Fruit fly (Drosophila melanogaster) whole organism, embryonic: ENCODE measurements around the gene Cpsf100.

ENCODE experiments used
- Antp ChIP-seq: fragments of 200-800 bp; sonication (Bioruptor generic); optimal IDR thresholded peaks from 3 replicates; lab custom pipeline; 2016; ENCODE audit warnings: missing biosample characterization, missing genetic modification characterization
- Atf-2 ChIP-seq: fragments of 200-800 bp; sonication (Bioruptor generic); optimal IDR thresholded peaks from 2 replicates; lab custom pipeline; 2016; ENCODE audit warnings: missing biosample characterization, missing genetic modification characterization
- Awh ChIP-seq: fragments of 200-800 bp; sonication (Bioruptor generic); IDR thresholded peaks from 2 replicates; pipeline ENCODE4, ENCODE4 v1.3.6; 2022; ENCODE audit warnings: missing biosample characterization, missing genetic modification characterization
- CG10959 ChIP-seq: fragments of 200-800 bp; sonication (Bioruptor generic); IDR thresholded peaks from 2 replicates; pipeline ENCODE4 v1.3.6; 2022; ENCODE audit warnings: missing biosample characterization, missing genetic modification characterization
- CG11696 ChIP-seq: fragments of 200-800 bp; sonication (Bioruptor generic); IDR thresholded peaks from 2 replicates; pipeline ENCODE4 v1.3.6; 2022; ENCODE audit warnings: missing biosample characterization, missing genetic modification characterization
- CG13775 ChIP-seq: fragments of 200-800 bp; sonication (Bioruptor generic); optimal IDR thresholded peaks from 3 replicates; lab custom pipeline; 2017; ENCODE audit warnings: missing biosample characterization, mild to moderate bottlenecking, missing genetic modification characterization
- CG14965 ChIP-seq: fragments of 200-800 bp; sonication (Bioruptor generic); optimal IDR thresholded peaks from 2 replicates; lab custom pipeline; 2016; ENCODE audit warnings: missing biosample characterization, missing genetic modification characterization, borderline replicate concordance
- CG17568 ChIP-seq: fragments of 200-800 bp; sonication (Bioruptor generic); optimal IDR thresholded peaks from 2 replicates; lab custom pipeline; 2018; ENCODE audit warnings: missing biosample characterization, mild to moderate bottlenecking, missing genetic modification characterization, moderate library complexity
- CG1792 ChIP-seq: fragments of 200-800 bp; sonication (Bioruptor generic); optimal IDR thresholded peaks from 2 replicates; lab custom pipeline; 2016; ENCODE audit warnings: missing biosample characterization, missing genetic modification characterization
- CG18011 ChIP-seq: fragments of 200-800 bp; sonication (Bioruptor generic); optimal IDR thresholded peaks from 2 replicates; lab custom pipeline; 2017; ENCODE audit warnings: missing biosample characterization, missing genetic modification characterization, mild to moderate bottlenecking, moderate library complexity, missing genotype
- CG2116 ChIP-seq: fragments of 200-800 bp; sonication (Bioruptor generic); optimal IDR thresholded peaks from 3 replicates; lab custom pipeline; 2018; ENCODE audit warnings: missing biosample characterization, mild to moderate bottlenecking, missing genetic modification characterization
- CG2120 ChIP-seq: fragments of 200-800 bp; sonication (Bioruptor generic); optimal IDR thresholded peaks from 3 replicates; lab custom pipeline; 2016; ENCODE audit warnings: missing biosample characterization, missing genetic modification characterization
- CG2678 ChIP-seq: fragments of 200-800 bp; sonication (Bioruptor generic); optimal IDR thresholded peaks from 3 replicates; lab custom pipeline; 2019; ENCODE audit warnings: missing biosample characterization, mild to moderate bottlenecking, missing genetic modification characterization, moderate library complexity
- CG32767 ChIP-seq: fragments of 200-800 bp; sonication (Bioruptor generic); IDR thresholded peaks from 2 replicates; pipeline ENCODE4 v1.3.6; 2022; ENCODE audit warnings: missing biosample characterization, missing genetic modification characterization
- CG5245 ChIP-seq: fragments of 200-800 bp; sonication (Bioruptor generic); optimal IDR thresholded peaks from 3 replicates; lab custom pipeline; 2016; ENCODE audit warnings: missing biosample characterization, missing genetic modification characterization
- CG7556 ChIP-seq: fragments of 200-800 bp; sonication (Bioruptor generic); optimal IDR thresholded peaks from 2 replicates; lab custom pipeline; 2017; ENCODE audit warnings: missing biosample characterization, mild to moderate bottlenecking, missing genetic modification characterization
- CG7786 ChIP-seq: fragments of 200-800 bp; sonication (Bioruptor generic); optimal IDR thresholded peaks from 2 replicates; lab custom pipeline; 2016; ENCODE audit warnings: missing biosample characterization, missing genetic modification characterization
- CG7839 ChIP-seq: fragments of 200-800 bp; sonication (Bioruptor generic); optimal IDR thresholded peaks from 3 replicates; lab custom pipeline; 2018; ENCODE audit warnings: missing biosample characterization, mild to moderate bottlenecking, missing genetic modification characterization, moderate library complexity
- CG8089 ChIP-seq: fragments of 200-800 bp; sonication (Bioruptor generic); optimal IDR thresholded peaks from 3 replicates; lab custom pipeline; 2016; ENCODE audit warnings: missing biosample characterization, missing genetic modification characterization
- CG8290 ChIP-seq, 3 experiments: fragments of 200-800 bp; sonication (Bioruptor generic); optimal IDR thresholded peaks; 2 replicates each; lab custom pipeline; 2016 to 2019; ENCODE audit warnings: missing biosample characterization in 3 of 3, missing genetic modification characterization in 3 of 3, mild to moderate bottlenecking in 2 of 3, moderate library complexity in 1 of 3
- Drgx ChIP-seq: fragments of 200-800 bp; sonication (Bioruptor generic); IDR thresholded peaks from 2 replicates; pipeline ENCODE4 v1.3.6; 2022; ENCODE audit warnings: missing biosample characterization, missing genetic modification characterization
- Ets65A ChIP-seq: fragments of 200-800 bp; sonication (Bioruptor generic); peaks from one replicate; lab custom pipeline; 2016; ENCODE audit warnings: missing biosample characterization, missing genetic modification characterization
- Gug ChIP-seq: fragments of 200-800 bp; sonication (Bioruptor generic); IDR thresholded peaks from 4 replicates; pipeline ENCODE4 v1.3.6; 2022; ENCODE audit warnings: missing biosample characterization, missing genetic modification characterization
- HLHmδ ChIP-seq: fragments of 200-800 bp; sonication (Bioruptor generic); optimal IDR thresholded peaks from 2 replicates; lab custom pipeline; 2018; ENCODE audit warnings: missing biosample characterization, mild to moderate bottlenecking, missing genetic modification characterization, moderate library complexity
- Hsf ChIP-seq: fragments of 200-800 bp; sonication (Bioruptor generic); optimal IDR thresholded peaks from 3 replicates; lab custom pipeline; 2016; ENCODE audit warnings: missing biosample characterization, missing genetic modification characterization
- Lpt ChIP-seq: fragments of >200 bp; optimal IDR thresholded peaks from 2 replicates; lab custom pipeline; 2018; ENCODE audit warnings: missing biosample characterization, missing genetic modification characterization
- NC2α ChIP-seq: fragments of 200-800 bp; sonication (Bioruptor generic); optimal IDR thresholded peaks from 2 replicates; lab custom pipeline; 2016; ENCODE audit warnings: missing biosample characterization, missing genetic modification characterization
- PHDP ChIP-seq: fragments of 200-800 bp; sonication (Bioruptor generic); optimal IDR thresholded peaks from 3 replicates; lab custom pipeline; 2018; ENCODE audit warnings: missing biosample characterization, mild to moderate bottlenecking, missing genetic modification characterization, moderate library complexity
- Sox100B ChIP-seq: fragments of 200-800 bp; sonication (Bioruptor generic); optimal IDR thresholded peaks from 3 replicates; lab custom pipeline; 2018; ENCODE audit warnings: missing biosample characterization, mild to moderate bottlenecking, missing genetic modification characterization
- Sry-β ChIP-seq: fragments of 200-800 bp; sonication (Bioruptor generic); optimal IDR thresholded peaks from 2 replicates; lab custom pipeline; 2018; ENCODE audit warnings: missing biosample characterization, mild to moderate bottlenecking, missing genetic modification characterization, moderate library complexity
- Sry-δ ChIP-seq: fragments of 200-800 bp; sonication (Bioruptor generic); optimal IDR thresholded peaks from 2 replicates; lab custom pipeline; 2016; ENCODE audit warnings: missing biosample characterization, missing genetic modification characterization
- Ssrp ChIP-seq: fragments of 200-800 bp; sonication (Bioruptor generic); optimal IDR thresholded peaks from 2 replicates; lab custom pipeline; 2018; ENCODE audit warnings: missing biosample characterization, mild to moderate bottlenecking, missing genetic modification characterization, moderate library complexity
- Taf1 ChIP-seq: fragments of 200-800 bp; sonication (Bioruptor generic); IDR thresholded peaks from 2 replicates; pipeline ENCODE4 v1.3.6; 2022; ENCODE audit warnings: missing biosample characterization, missing genetic modification characterization
- Xrp1 ChIP-seq: fragments of 200-800 bp; sonication (Bioruptor generic); IDR thresholded peaks from 2 replicates; pipeline ENCODE4 v1.3.6; 2022; ENCODE audit warnings: missing biosample characterization, missing genetic modification characterization
- cad ChIP-seq: fragments of >200 bp; optimal IDR thresholded peaks from 2 replicates; lab custom pipeline; 2017; ENCODE audit warnings: missing biosample characterization, missing genetic modification characterization
- cg ChIP-seq: fragments of 200-800 bp; sonication (Bioruptor generic); optimal IDR thresholded peaks from 3 replicates; lab custom pipeline; 2019; ENCODE audit warnings: missing biosample characterization, mild to moderate bottlenecking, missing genetic modification characterization, moderate library complexity
- chm ChIP-seq: fragments of 200-800 bp; sonication (Bioruptor generic); IDR thresholded peaks from 2 replicates; pipeline ENCODE4 v1.3.6; 2022; ENCODE audit warnings: missing biosample characterization, missing genetic modification characterization
- crol ChIP-seq: fragments of 200-800 bp; sonication (Bioruptor generic); IDR thresholded peaks from 2 replicates; pipeline ENCODE4 v1.3.6; 2022; ENCODE audit warnings: missing biosample characterization, missing genetic modification characterization
- gem ChIP-seq: fragments of 200-800 bp; sonication (Bioruptor generic); optimal IDR thresholded peaks from 2 replicates; lab custom pipeline; 2019; ENCODE audit warnings: missing biosample characterization, mild to moderate bottlenecking, missing genetic modification characterization, moderate library complexity
- klu ChIP-seq: fragments of 200-800 bp; sonication (Bioruptor generic); IDR thresholded peaks from 2 replicates; pipeline ENCODE4 v1.3.6; 2022; ENCODE audit warnings: missing biosample characterization, missing genetic modification characterization
- lmd ChIP-seq: fragments of 200-800 bp; sonication (Bioruptor generic); IDR thresholded peaks from 2 replicates; pipeline ENCODE4 v1.3.6; 2022; ENCODE audit warnings: missing biosample characterization, missing genetic modification characterization
- maf-S ChIP-seq: fragments of 200-800 bp; sonication (Bioruptor generic); optimal IDR thresholded peaks from 2 replicates; lab custom pipeline; 2016; ENCODE audit warnings: missing biosample characterization, missing genetic modification characterization
- mld ChIP-seq: fragments of 200-800 bp; sonication (Bioruptor generic); IDR thresholded peaks from 3 replicates; pipeline ENCODE4 v1.3.6; 2022; ENCODE audit warnings: missing biosample characterization, missing genetic modification characterization; ENCODE audit not compliant: partially characterized antibody
- oc ChIP-seq: fragments of 200-800 bp; sonication (Bioruptor generic); optimal IDR thresholded peaks from 2 replicates; lab custom pipeline; 2018; ENCODE audit warnings: missing biosample characterization, mild to moderate bottlenecking, missing genetic modification characterization, moderate library complexity
- org-1 ChIP-seq: fragments of 200-800 bp; sonication (Bioruptor generic); optimal IDR thresholded peaks from 2 replicates; lab custom pipeline; 2017; ENCODE audit warnings: missing biosample characterization, missing genetic modification characterization
- pros ChIP-seq: fragments of 200-800 bp; sonication (Bioruptor generic); optimal IDR thresholded peaks from 3 replicates; lab custom pipeline; 2019; ENCODE audit warnings: missing biosample characterization, mild to moderate bottlenecking, missing genetic modification characterization, moderate library complexity
- pzg ChIP-seq: fragments of 200-800 bp; sonication (Bioruptor generic); optimal IDR thresholded peaks from 3 replicates; lab custom pipeline; 2018; ENCODE audit warnings: missing biosample characterization, mild to moderate bottlenecking, missing genetic modification characterization, moderate library complexity
- rib ChIP-seq: fragments of 200-800 bp; sonication (Bioruptor generic); IDR thresholded peaks from 2 replicates; pipeline ENCODE4 v1.3.6; 2022; ENCODE audit warnings: missing biosample characterization, missing genetic modification characterization
- sna ChIP-seq: fragments of 200-800 bp; sonication (Bioruptor generic); IDR thresholded peaks from 2 replicates; pipeline ENCODE4 v1.3.6; 2022; ENCODE audit warnings: missing biosample characterization, missing genetic modification characterization; ENCODE audit not compliant: partially characterized antibody

Gene Cpsf100

DNA sequence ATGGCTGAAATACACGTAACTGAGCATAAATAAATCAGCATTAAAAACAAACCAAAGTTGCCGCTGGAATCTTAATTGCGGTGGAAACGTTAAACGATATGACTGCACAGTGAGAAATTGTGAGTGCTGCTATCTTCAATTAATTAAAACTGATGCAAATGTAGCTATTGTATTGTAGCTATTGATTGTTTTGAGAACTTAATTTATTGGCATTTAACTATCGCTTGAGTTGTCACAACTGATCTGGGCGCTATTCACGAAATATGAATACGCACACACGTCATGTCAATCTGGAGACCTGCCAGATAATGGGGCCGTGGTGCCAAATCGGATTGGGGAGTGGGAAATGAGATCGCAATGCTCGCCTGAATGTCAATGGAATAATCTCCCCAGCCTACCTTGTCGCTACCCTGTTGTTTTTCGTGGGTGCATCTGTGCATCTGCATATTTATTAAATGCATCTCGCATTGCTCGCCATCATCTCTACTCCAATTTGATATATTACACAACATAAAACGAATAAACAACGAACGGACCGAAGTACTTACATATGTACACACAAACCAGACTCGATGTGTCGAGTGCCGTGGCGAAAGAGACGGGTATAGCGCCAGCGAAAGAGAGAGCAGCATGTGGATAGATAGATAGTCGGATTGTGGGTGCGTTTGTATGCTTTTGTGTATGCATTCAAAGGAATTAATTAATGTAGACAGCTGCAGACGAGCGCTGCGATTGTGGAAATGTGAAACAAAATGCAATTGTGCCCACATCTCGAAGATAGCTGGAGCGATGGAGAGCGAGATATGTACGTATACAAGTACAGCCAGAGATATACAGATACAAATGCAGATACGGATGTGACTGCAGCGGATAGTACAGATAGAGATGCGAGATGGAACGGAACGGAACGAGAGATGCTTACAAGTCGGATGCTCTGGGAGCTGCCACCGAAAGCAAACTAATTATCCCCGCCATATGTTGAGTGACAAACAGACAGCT lies 49.4 kb downstream of the Cpsf100 start:
- TF ChIP-seq Sry-δ: no peak
- no peak for TF ChIP-seq CG18011 (GFP tag; lab: Kevin White, UChicago)
- TF ChIP-seq cg (GFP tag; lab: Kevin White, UChicago): peak; percentile 81
- TF ChIP-seq CG2678 (tag; lab: Kevin White, UChicago): peak; percentile 34
- no peak for TF ChIP-seq Lpt
- no peak for TF ChIP-seq maf-S (GFP tag; lab: Kevin White, UChicago)
- TF ChIP-seq Ets65A (GFP tag; lab: Kevin White, UChicago): no peak
- TF ChIP-seq CG2116 (GFP tag; lab: Kevin White, UChicago): no peak
- no peak for TF ChIP-seq CG8290 (GFP tag; optimal IDR thresholded peaks at IDR 0.05; lab: Kevin White, UChicago)
- peak; percentile 9 to 10 for TF ChIP-seq CG8290 (tag; optimal IDR thresholded peaks at IDR 0.05; lab: Kevin White, UChicago)
- TF ChIP-seq cad (GFP tag; lab: Kevin White, UChicago): no peak
- no peak for TF ChIP-seq Ssrp
- TF ChIP-seq pzg (GFP tag; lab: Kevin White, UChicago): no peak
- TF ChIP-seq gem (tag; lab: Kevin White, UChicago): peak; percentile 11
- no peak for TF ChIP-seq Gug (GFP tag; lab: Robert Waterston, UW)
- no peak for TF ChIP-seq CG1792
- peak; percentile 30 for TF ChIP-seq CG17568
- TF ChIP-seq Xrp1 (GFP tag; lab: Robert Waterston, UW): peak; percentile 35; the same call in 1 of the 2 replicates
- peak; percentile 70 for TF ChIP-seq HLHmδ (GFP tag; lab: Kevin White, UChicago)
- no peak for TF ChIP-seq Atf-2 (GFP tag; lab: Kevin White, UChicago)
- TF ChIP-seq Hsf (GFP tag; lab: Kevin White, UChicago): no peak
- TF ChIP-seq Taf1: no peak
- peak; percentile 32 for TF ChIP-seq oc (tag; lab: Kevin White, UChicago)
- no peak for TF ChIP-seq rib
- TF ChIP-seq CG10959 (GFP tag; lab: Robert Waterston, UW): no peak
- peak; percentile 63; the same call in 1 of the 2 replicates for TF ChIP-seq CG32767 (GFP tag; lab: Robert Waterston, UW)
- TF ChIP-seq Drgx (GFP tag; lab: Robert Waterston, UW): 0 out of 2 replicates have a peak, but pooled peaks have one; percentile 8
- peak; percentile 5 for TF ChIP-seq pros
- TF ChIP-seq NC2α: no peak
- TF ChIP-seq lmd (GFP tag; lab: Robert Waterston, UW): no peak
- no peak for TF ChIP-seq CG7556 (GFP tag; lab: Kevin White, UChicago)
- TF ChIP-seq Awh (GFP tag; lab: Robert Waterston, UW): peak; percentile 59; the same call in 1 of the 2 replicates
- TF ChIP-seq CG11696 (GFP tag; lab: Robert Waterston, UW): no peak
- no peak for TF ChIP-seq chm (GFP tag; lab: Robert Waterston, UW)
- TF ChIP-seq CG2120 (GFP tag; lab: Kevin White, UChicago): no peak
- peak; percentile 29; the same call in 1 of the 2 replicates for TF ChIP-seq crol (GFP tag; lab: Robert Waterston, UW)
- peak; percentile 5 for TF ChIP-seq PHDP
- no peak for TF ChIP-seq Antp (GFP tag; lab: Kevin White, UChicago)
- no peak for TF ChIP-seq sna (GFP tag; lab: Robert Waterston, UW)
- TF ChIP-seq CG7786: no peak
- TF ChIP-seq mld (GFP tag; lab: Robert Waterston, UW): no peak
- TF ChIP-seq CG5245 (GFP tag; lab: Kevin White, UChicago): no peak
- no peak for TF ChIP-seq CG13775 (GFP tag; lab: Kevin White, UChicago)
- peak; percentile 14 for TF ChIP-seq Sox100B (GFP tag; lab: Kevin White, UChicago)
- no peak for TF ChIP-seq CG8089 (GFP tag; lab: Kevin White, UChicago)
- peak; percentile 13 for TF ChIP-seq org-1
- no peak for TF ChIP-seq klu (GFP tag; lab: Robert Waterston, UW)
- peak; percentile 35 for TF ChIP-seq Sry-β (GFP tag; lab: Kevin White, UChicago)
- no peak for TF ChIP-seq CG14965 (GFP tag; lab: Kevin White, UChicago)
- TF ChIP-seq CG7839 (tag; lab: Kevin White, UChicago): no peak
